Worm (Caenorhabditis elegans) whole organism, young adult: ENCODE data around the gene sdpn-1.

Experiments
- B0336.3 ChIP-seq: fragments of 200-800 bp; sonication (Bioruptor generic); IDR thresholded peaks from 2 replicates; pipeline ENCODE4 v1.3.6; 2022; ENCODE audit warnings: missing genetic modification characterization, missing compliant biosample characterization
- F10E7.11 ChIP-seq: sonication (generic microtip); optimal IDR thresholded peaks from 2 replicates; lab custom pipeline; 2017; ENCODE audit warnings: mild to moderate bottlenecking, missing genetic modification characterization, moderate library complexity, missing compliant biosample characterization
- F23B12.7 ChIP-seq: sonication (generic microtip); optimal IDR thresholded peaks from 2 replicates; lab custom pipeline; 2017; ENCODE audit warnings: missing genetic modification characterization, mild to moderate bottlenecking, missing compliant biosample characterization, antibody characterized with exemption, moderate library complexity; ENCODE audit not compliant: insufficient read depth
- F52B5.7 ChIP-seq: sonication (generic microtip); optimal IDR thresholded peaks from 2 replicates; lab custom pipeline; 2016; ENCODE audit warnings: mild to moderate bottlenecking, missing genetic modification characterization, missing compliant biosample characterization
- F55B11.4 ChIP-seq: sonication (generic microtip); optimal IDR thresholded peaks from 2 replicates; lab custom pipeline; 2016; ENCODE audit warnings: missing compliant biosample characterization, missing genetic modification characterization, borderline replicate concordance; ENCODE audit not compliant: insufficient read depth
- F57A8.1 ChIP-seq: fragments of 200-800 bp; sonication (Bioruptor generic); optimal IDR thresholded peaks from 2 replicates; lab custom pipeline; 2018; ENCODE audit warnings: mild to moderate bottlenecking, missing genetic modification characterization, moderate library complexity, missing compliant biosample characterization
- F57C9.4 ChIP-seq: sonication (generic microtip); optimal IDR thresholded peaks from 2 replicates; lab custom pipeline; 2017; ENCODE audit warnings: mild to moderate bottlenecking, missing genetic modification characterization, missing compliant biosample characterization
- K12H6.12 ChIP-seq: fragments of 200-800 bp; sonication (Bioruptor generic); optimal IDR thresholded peaks from 2 replicates; lab custom pipeline; 2018; ENCODE audit warnings: mild to moderate bottlenecking, missing genetic modification characterization, missing compliant biosample characterization
- T07F8.4 ChIP-seq: sonication (generic microtip); optimal IDR thresholded peaks from 2 replicates; lab custom pipeline; 2016; ENCODE audit warnings: mild to moderate bottlenecking, missing genetic modification characterization, moderate library complexity, missing compliant biosample characterization
- T26A5.8 ChIP-seq: sonication (generic microtip); optimal IDR thresholded peaks from 2 replicates; lab custom pipeline; 2016; ENCODE audit warnings: missing genetic modification characterization, missing compliant biosample characterization
- Y53G8AR.9 ChIP-seq: fragments of 200-800 bp; sonication (Bioruptor generic); conservative IDR thresholded peaks from 2 replicates; pipeline ENCODE4 v1.3.6; 2022; ENCODE audit warnings: missing genetic modification reagents, missing genetic modification characterization, missing compliant biosample characterization
- Y67H2A.10 ChIP-seq: fragments of 200-800 bp; sonication (Bioruptor generic); conservative IDR thresholded peaks from 2 replicates; pipeline ENCODE4 v1.3.6; 2022; ENCODE audit warnings: missing genetic modification reagents, missing genetic modification characterization, missing compliant biosample characterization
- Y95B8A.8 ChIP-seq: fragments of 200-800 bp; sonication (Bioruptor generic); IDR thresholded peaks from 2 replicates; pipeline ENCODE4 v1.3.6; 2022; ENCODE audit warnings: missing genetic modification reagents, missing genetic modification characterization, missing compliant biosample characterization
- athp-1 ChIP-seq: sonication (generic microtip); optimal IDR thresholded peaks from 2 replicates; lab custom pipeline; 2017; ENCODE audit warnings: mild to moderate bottlenecking, missing genetic modification characterization, missing compliant biosample characterization
- attf-3 ChIP-seq: fragments of 200-800 bp; sonication (Bioruptor generic); conservative IDR thresholded peaks from 2 replicates; pipeline ENCODE4 v1.3.6; 2022; ENCODE audit warnings: missing genetic modification reagents, missing genetic modification characterization, missing compliant biosample characterization
- attf-5 ChIP-seq: fragments of 200-800 bp; sonication (Bioruptor generic); optimal IDR thresholded peaks from 2 replicates; lab custom pipeline; 2018; ENCODE audit warnings: mild to moderate bottlenecking, missing genetic modification characterization, missing compliant biosample characterization
- cebp-2 ChIP-seq: fragments of 200-800 bp; sonication (Bioruptor generic); IDR thresholded peaks from 2 replicates; pipeline ENCODE4 v1.3.6; 2022; ENCODE audit warnings: missing genetic modification characterization, missing compliant biosample characterization
- ceh-100 ChIP-seq: fragments of 200-800 bp; sonication (Bioruptor generic); IDR thresholded peaks from 2 replicates; pipeline ENCODE4 v1.3.6; 2022; ENCODE audit warnings: missing genetic modification reagents, missing genetic modification characterization, missing compliant biosample characterization
- ceh-27 ChIP-seq: fragments of 200-800 bp; sonication (Bioruptor generic); optimal IDR thresholded peaks from 2 replicates; lab custom pipeline; 2018; ENCODE audit warnings: mild to moderate bottlenecking, missing genetic modification characterization, moderate library complexity, missing compliant biosample characterization
- chd-7 ChIP-seq: sonication (generic microtip); optimal IDR thresholded peaks from 2 replicates; lab custom pipeline; 2016; ENCODE audit warnings: mild to moderate bottlenecking, missing genetic modification characterization, moderate library complexity, missing compliant biosample characterization
- dox-1 ChIP-seq: fragments of 200-800 bp; sonication (Bioruptor generic); IDR thresholded peaks from 2 replicates; pipeline ENCODE4 v1.3.6; 2022; ENCODE audit warnings: missing genetic modification reagents, missing genetic modification characterization, missing compliant biosample characterization
- dpff-1 ChIP-seq: sonication (generic microtip); optimal IDR thresholded peaks from 2 replicates; lab custom pipeline; 2017; ENCODE audit warnings: mild to moderate bottlenecking, missing genetic modification characterization, missing compliant biosample characterization
- efl-1 ChIP-seq: fragments of 150-350 bp; optimal IDR thresholded peaks from 2 replicates; lab custom pipeline; 2014; ENCODE audit warnings: missing biosample characterization, missing genetic modification reagents, missing genetic modification characterization
- egl-44 ChIP-seq: fragments of 200-800 bp; sonication (Bioruptor generic); IDR thresholded peaks from 2 replicates; pipeline ENCODE4 v1.3.6; 2022; ENCODE audit warnings: missing genetic modification reagents, missing genetic modification characterization, missing compliant biosample characterization
- ets-4 ChIP-seq: fragments of 200-800 bp; sonication (Bioruptor generic); optimal IDR thresholded peaks from 2 replicates; lab custom pipeline; 2018; ENCODE audit warnings: mild to moderate bottlenecking, missing genetic modification characterization, missing compliant biosample characterization
- hlh-12 ChIP-seq: sonication (generic microtip); optimal IDR thresholded peaks from 2 replicates; lab custom pipeline; 2016; ENCODE audit warnings: missing genetic modification characterization, missing compliant biosample characterization
- hlh-26 ChIP-seq: fragments of 200-800 bp; sonication (Bioruptor generic); conservative IDR thresholded peaks from 2 replicates; pipeline ENCODE4 v1.3.6; 2022; ENCODE audit warnings: missing genetic modification reagents, missing genetic modification characterization, missing compliant biosample characterization
- hmg-1.2 ChIP-seq: fragments of 200-800 bp; sonication (Bioruptor generic); IDR thresholded peaks from 2 replicates; pipeline ENCODE4 v1.3.6; 2022; ENCODE audit warnings: missing genetic modification reagents, missing genetic modification characterization, missing compliant biosample characterization
- hrde-1 ChIP-seq: sonication (generic microtip); optimal IDR thresholded peaks from 2 replicates; lab custom pipeline; 2016; ENCODE audit warnings: missing genetic modification characterization, mild to moderate bottlenecking, missing compliant biosample characterization, moderate library complexity, missing genotype, missing genetic modification reagents, borderline replicate concordance
- hsf-1 ChIP-seq: fragments of 200-800 bp; sonication (Bioruptor generic); IDR thresholded peaks from 2 replicates; pipeline ENCODE4 v1.3.6; 2022; ENCODE audit warnings: missing genetic modification reagents, missing genetic modification characterization, missing compliant biosample characterization
- lin-54 ChIP-seq: fragments of 200-800 bp; sonication (Bioruptor generic); optimal IDR thresholded peaks from 2 replicates; lab custom pipeline; 2018; ENCODE audit warnings: mild to moderate bottlenecking, missing genetic modification characterization, missing compliant biosample characterization
- madf-10 ChIP-seq: sonication (generic microtip); optimal IDR thresholded peaks from 2 replicates; lab custom pipeline; 2016; ENCODE audit warnings: mild to moderate bottlenecking, missing genetic modification characterization, missing compliant biosample characterization
- madf-8 ChIP-seq: fragments of 200-800 bp; sonication (Bioruptor generic); conservative IDR thresholded peaks from 2 replicates; pipeline ENCODE4 v1.3.6; 2022; ENCODE audit warnings: missing genetic modification reagents, missing genetic modification characterization, missing compliant biosample characterization
- mel-28 ChIP-seq: sonication (generic microtip); optimal IDR thresholded peaks from 2 replicates; lab custom pipeline; 2016; ENCODE audit warnings: borderline replicate concordance, mild to moderate bottlenecking, missing genetic modification characterization, missing compliant biosample characterization
- mes-4 ChIP-seq: sonication (generic microtip); optimal IDR thresholded peaks from 2 replicates; lab custom pipeline; 2016; ENCODE audit warnings: missing genotype, missing genetic modification characterization, missing compliant biosample characterization
- nhr-179 ChIP-seq: sonication (generic microtip); optimal IDR thresholded peaks from 2 replicates; lab custom pipeline; 2016; ENCODE audit warnings: mild to moderate bottlenecking, missing genetic modification characterization, missing compliant biosample characterization
- rec-8 ChIP-seq, 2 experiments: sonication (generic microtip); optimal IDR thresholded peaks; 2 replicates each; lab custom pipeline; 2016; ENCODE audit warnings: mild to moderate bottlenecking in 2 of 2, missing genetic modification characterization in 2 of 2, missing genetic modification reagents in 2 of 2, missing genotype in 2 of 2, missing biosample characterization in 1 of 2, missing compliant biosample characterization in 1 of 2, moderate library complexity in 1 of 2
- rpc-1 ChIP-seq, 2 experiments: fragments of 150-350 bp in 1 of 2; sonication (generic microtip) in 1 of 2; optimal IDR thresholded peaks; 2 replicates each; lab custom pipeline; 2014 to 2018; ENCODE audit warnings: missing biosample characterization in 1 of 2, missing genetic modification characterization in 1 of 2, missing genetic modification reagents in 1 of 2, missing genotype in 1 of 2
- sdz-38 ChIP-seq: sonication (generic microtip); optimal IDR thresholded peaks from 2 replicates; lab custom pipeline; 2016; ENCODE audit warnings: missing genotype, missing genetic modification characterization, missing compliant biosample characterization
- sea-2 ChIP-seq: fragments of 200-800 bp; sonication (Bioruptor generic); IDR thresholded peaks from 2 replicates; pipeline ENCODE4 v1.3.6; 2022; ENCODE audit warnings: missing genetic modification characterization, missing compliant biosample characterization
- snpc-1.1 ChIP-seq: sonication (generic microtip); optimal IDR thresholded peaks from 2 replicates; lab custom pipeline; 2017; ENCODE audit warnings: missing genetic modification characterization, mild to moderate bottlenecking, missing compliant biosample characterization, antibody characterized with exemption, moderate library complexity, missing genotype, missing genetic modification reagents; ENCODE audit not compliant: insufficient read depth
- snpc-4 ChIP-seq, 5 experiments: fragments of 150-350 bp in 1 of 5; sonication (generic microtip) in 4 of 5; optimal IDR thresholded peaks; 2 replicates each; lab custom pipeline; 2014 to 2018; ENCODE audit warnings: missing genetic modification characterization in 5 of 5, missing biosample characterization in 3 of 5, antibody characterized with exemption in 2 of 5, mild to moderate bottlenecking in 2 of 5, missing compliant biosample characterization in 2 of 5, missing genotype in 2 of 5, moderate library complexity in 2 of 5, missing genetic modification reagents in 1 of 5
- tbx-9 ChIP-seq: sonication (generic microtip); optimal IDR thresholded peaks from 2 replicates; lab custom pipeline; 2016; ENCODE audit warnings: borderline replicate concordance, missing genetic modification characterization, inconsistent platforms, missing compliant biosample characterization
- xnd-1 ChIP-seq: sonication (generic microtip); optimal IDR thresholded peaks from 2 replicates; lab custom pipeline; 2016; ENCODE audit warnings: missing genotype, missing genetic modification reagents, missing genetic modification characterization, missing compliant biosample characterization
- zfh-2 ChIP-seq: fragments of 200-800 bp; sonication (Bioruptor generic); conservative IDR thresholded peaks from 2 replicates; pipeline ENCODE4 v1.3.6; 2022; ENCODE audit warnings: missing genetic modification reagents, missing genetic modification characterization, missing compliant biosample characterization
- ztf-26 ChIP-seq: sonication (generic microtip); optimal IDR thresholded peaks from 2 replicates; lab custom pipeline; 2017; ENCODE audit warnings: missing genetic modification characterization, missing compliant biosample characterization
- ztf-6 ChIP-seq: fragments of 200-800 bp; sonication (Bioruptor generic); IDR thresholded peaks from 2 replicates; pipeline ENCODE4 v1.3.6; 2022; ENCODE audit warnings: missing genetic modification reagents, missing genetic modification characterization, missing compliant biosample characterization

sdpn-1 gene

DNA sequence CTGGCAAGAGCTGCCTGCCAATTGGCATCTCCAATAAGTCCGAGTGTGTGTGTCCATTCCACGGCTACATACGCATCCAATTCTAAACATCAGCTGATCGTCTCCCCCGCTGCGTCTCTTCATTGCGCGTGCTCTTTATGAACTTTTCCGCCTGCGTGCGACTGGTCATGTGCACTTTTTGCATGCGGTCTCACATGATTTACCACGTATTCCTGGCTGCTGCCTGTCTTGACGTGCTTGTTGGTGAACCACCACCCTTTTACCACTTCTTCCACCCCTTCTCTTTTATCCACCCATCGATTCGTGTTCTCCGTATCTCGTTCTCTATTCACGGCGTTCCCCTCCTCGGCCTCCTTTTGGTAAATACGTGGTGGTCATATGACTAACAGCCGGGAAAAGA, 46.5 kb downstream of the sdpn-1 start (continued):
- TF ChIP-seq tbx-9 (tag; lab: Kevin White, UChicago) (no peak), attf-5 (GFP tag; lab: Kevin White, UChicago) (peak; percentile 83), rec-8 (tag; optimal IDR thresholded peaks at IDR 0.05; lab: Kevin White, UChicago) (no peak), dpff-1 (no peak), ceh-27 (GFP tag; lab: Kevin White, UChicago) (peak; percentile 80), ztf-26 (tag; lab: Kevin White, UChicago) (peak; percentile 46), egl-44 (peak; percentile 84), dox-1 (peak; percentile 89), B0336.3 (peak; percentile 80; the same call in 1 of the 2 replicates), F57A8.1 (GFP tag; lab: Kevin White, UChicago) (no peak), F23B12.7 (tag; lab: Kevin White, UChicago) (no peak), rpc-1 (optimal IDR thresholded peaks at IDR 0.05; lab: Kevin White, UChicago) (no peak), rpc-1 (tag; optimal IDR thresholded peaks at IDR 0.05; lab: Kevin White, UChicago) (no peak), ztf-6 (GFP tag; lab: Robert Waterston, UW) (peak; percentile 51; the same call in 1 of the 2 replicates), athp-1 (tag; lab: Kevin White, UChicago) (no peak), attf-3 (GFP tag; lab: Robert Waterston, UW) (no peak), nhr-179 (tag; lab: Kevin White, UChicago) (no peak), hsf-1 (GFP tag; lab: Robert Waterston, UW) (no peak), hrde-1 (tag; lab: Kevin White, UChicago) (no peak), hmg-1.2 (peak; percentile 95), F52B5.7 (tag; lab: Kevin White, UChicago) (peak; percentile 51), F10E7.11 (tag; lab: Kevin White, UChicago) (no peak), mel-28 (tag; lab: Kevin White, UChicago) (no peak), sea-2 (peak; percentile 41; the same call in 1 of the 2 replicates), cebp-2 (GFP tag; lab: Robert Waterston, UW) (no peak), Y67H2A.10 (peak; percentile 74; the same call in 1 of the 2 replicates), xnd-1 (no peak), madf-10 (tag; lab: Kevin White, UChicago) (peak; percentile 59), zfh-2 (GFP tag; lab: Robert Waterston, UW) (peak; percentile 97), snpc-4 (GFP tag; optimal IDR thresholded peaks at IDR 0.05; lab: Kevin White, UChicago) (no peak), snpc-4 (tag; optimal IDR thresholded peaks at IDR 0.05; lab: Kevin White, UChicago) (peak in 1 of 4 experiments; percentile 61), Y53G8AR.9 (0 out of 2 replicates have a peak, but pooled peaks have one; percentile 49), T07F8.4 (tag; lab: Kevin White, UChicago) (no peak), madf-8 (GFP tag; lab: Robert Waterston, UW) (no peak), hlh-26 (GFP tag; lab: Robert Waterston, UW) (no peak), chd-7 (tag; lab: Kevin White, UChicago) (peak; percentile 91), mes-4 (tag; lab: Kevin White, UChicago) (no peak), ceh-100 (GFP tag; lab: Robert Waterston, UW) (no peak), efl-1 (GFP tag; lab: Kevin White, UChicago) (no peak), lin-54 (GFP tag; lab: Kevin White, UChicago) (peak; percentile 48), Y95B8A.8 (GFP tag; lab: Robert Waterston, UW) (no peak), snpc-1.1 (tag; lab: Kevin White, UChicago) (no peak), hlh-12 (no peak), F55B11.4 (tag; lab: Kevin White, UChicago) (no peak), sdz-38 (tag; lab: Kevin White, UChicago) (no peak), T26A5.8 (no peak), K12H6.12 (tag; lab: Kevin White, UChicago) (peak; percentile 83), F57C9.4 (no peak), ets-4 (GFP tag; lab: Kevin White, UChicago) (peak; percentile 56)
